Worm (Caenorhabditis elegans): Measurements from ENCODE around the gene nhr-35.

- TF ChIP-seq ceh-24 (tag; optimal IDR thresholded peaks at IDR 0.05) = no peak
- TF ChIP-seq ama-1 (optimal IDR thresholded peaks at IDR 0.05) = no peak
These were observed 43.8 kb downstream of the nhr-35 start for ce11 chrX:4576272-4576671.

Data from whole organism, late embryonic.